Fruit fly (Drosophila melanogaster) whole organism, adult: Measurements from ENCODE around the gene CG3748.

Experiments used
- CG12768 ChIP-seq: fragments of 200-800 bp; sonication (Bioruptor generic); optimal IDR thresholded peaks from 2 replicates; lab custom pipeline; 2017; ENCODE audit warnings: missing biosample characterization, missing genetic modification characterization, mild to moderate bottlenecking, moderate library complexity, missing genetic modification reagents
- CG14711 ChIP-seq: fragments of 200-800 bp; sonication (Bioruptor generic); optimal IDR thresholded peaks from 2 replicates; lab custom pipeline; 2018; ENCODE audit warnings: missing biosample characterization, mild to moderate bottlenecking, missing genetic modification characterization, moderate library complexity
- CG33017 ChIP-seq: fragments of 200-800 bp; sonication (Bioruptor generic); optimal IDR thresholded peaks from 2 replicates; lab custom pipeline; 2018; ENCODE audit warnings: missing biosample characterization, mild to moderate bottlenecking, missing genetic modification characterization, moderate library complexity
- CG5204 ChIP-seq: fragments of 200-800 bp; sonication (Bioruptor generic); optimal IDR thresholded peaks from 2 replicates; lab custom pipeline; 2016; ENCODE audit warnings: missing biosample characterization, missing genetic modification characterization
- CG7045 ChIP-seq: fragments of 200-800 bp; sonication (Bioruptor generic); optimal IDR thresholded peaks from 2 replicates; lab custom pipeline; 2017; ENCODE audit warnings: missing biosample characterization, mild to moderate bottlenecking, missing genetic modification characterization
- CG7101 ChIP-seq: fragments of 200-800 bp; sonication (Bioruptor generic); optimal IDR thresholded peaks from 2 replicates; lab custom pipeline; 2018; ENCODE audit warnings: missing biosample characterization, mild to moderate bottlenecking, missing genetic modification characterization, moderate library complexity
- Mnt ChIP-seq: fragments of 200-800 bp; sonication (Bioruptor generic); optimal IDR thresholded peaks from 2 replicates; lab custom pipeline; 2016; ENCODE audit warnings: missing biosample characterization, mild to moderate bottlenecking, missing genetic modification characterization
- cic ChIP-seq: fragments of 200-800 bp; sonication (Bioruptor generic); optimal IDR thresholded peaks from 2 replicates; lab custom pipeline; 2017; ENCODE audit warnings: missing biosample characterization, mild to moderate bottlenecking, missing genetic modification characterization, moderate library complexity
- pad ChIP-seq: fragments of 200-800 bp; sonication (Bioruptor generic); optimal IDR thresholded peaks from 3 replicates; lab custom pipeline; 2017; ENCODE audit warnings: missing biosample characterization, missing genetic modification characterization, mild to moderate bottlenecking, moderate library complexity, missing genetic modification reagents
- tj ChIP-seq: fragments of 200-800 bp; sonication (Bioruptor generic); optimal IDR thresholded peaks from 3 replicates; lab custom pipeline; 2017; ENCODE audit warnings: missing biosample characterization, mild to moderate bottlenecking, missing genetic modification characterization, moderate library complexity

DNA sequence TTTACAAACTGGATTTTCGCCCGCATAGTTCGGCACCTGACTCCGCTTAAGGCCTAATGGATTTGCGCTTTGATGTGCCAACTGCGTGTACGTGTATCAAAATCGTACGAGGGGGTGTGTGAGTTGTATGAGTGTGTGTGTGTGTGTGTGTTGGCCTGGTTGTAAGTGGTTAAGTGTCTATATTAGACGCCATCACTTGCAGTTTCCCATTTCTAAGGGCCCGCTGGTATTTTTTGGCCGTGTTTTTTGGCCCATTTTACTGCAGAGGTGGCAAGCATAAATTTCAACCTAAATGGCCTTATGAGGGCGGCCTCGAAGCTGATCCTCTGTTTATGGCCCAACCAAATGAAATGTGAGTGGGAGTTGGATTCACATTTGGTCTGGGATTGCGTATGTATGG is 27.1 kb downstream of the CG3748 start:
- TF ChIP-seq cic (GFP tag; lab: Kevin White, UChicago), result no peak
- no peak for TF ChIP-seq CG14711 (tag; lab: Kevin White, UChicago)
- TF ChIP-seq CG7045 (GFP tag; lab: Kevin White, UChicago), result no peak
- no peak for TF ChIP-seq Mnt (GFP tag; lab: Kevin White, UChicago)
- TF ChIP-seq CG7101 (tag; lab: Kevin White, UChicago), result no peak
- TF ChIP-seq CG33017 (tag; lab: Kevin White, UChicago), result no peak
- TF ChIP-seq tj (GFP tag; lab: Kevin White, UChicago), result no peak
- TF ChIP-seq CG12768 (GFP tag; lab: Kevin White, UChicago), result no peak
- TF ChIP-seq CG5204, result no peak
- TF ChIP-seq pad (GFP tag; lab: Kevin White, UChicago), result no peak
